Fruit fly (Drosophila melanogaster): ENCODE results near the gene CG9393.

DNA sequence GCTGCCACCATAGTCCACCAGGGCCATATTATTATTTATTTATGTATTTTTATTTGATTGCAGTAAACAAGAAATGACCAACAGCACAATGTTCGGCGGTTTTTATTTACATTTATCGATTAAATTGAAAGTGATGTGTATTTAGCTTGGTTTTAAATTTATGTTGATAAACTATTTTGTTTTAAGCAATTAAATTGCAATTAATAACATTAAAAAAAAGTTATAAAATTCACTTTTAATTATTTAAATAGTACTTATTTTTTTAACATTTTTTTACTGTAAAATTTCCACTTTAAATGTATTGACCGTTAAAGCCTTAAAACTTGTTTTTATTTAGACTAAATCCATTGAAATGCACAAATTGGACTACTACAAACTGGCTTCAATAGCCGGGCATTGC is 6.6 kb upstream of the CG9393 start, which contains the start of gene CG16790:
- TF ChIP-seq CG8478 (optimal IDR thresholded peaks at IDR 0.05), result no peak
- TF ChIP-seq CTCF (optimal IDR thresholded peaks at IDR 0.05), result no peak

Measured in S2 (cell line).